Worm (Caenorhabditis elegans) whole organism, early embryonic: ENCODE measurements around the gene Y51B9A.7.

Source experiments
- B0310.2 ChIP-seq: sonication (generic microtip); optimal IDR thresholded peaks from 2 replicates; lab custom pipeline; 2016; ENCODE audit warnings: mild to moderate bottlenecking, missing genetic modification characterization, missing compliant biosample characterization
- F13C5.2 ChIP-seq: sonication (generic microtip); optimal IDR thresholded peaks from 2 replicates; lab custom pipeline; 2017; ENCODE audit warnings: mild to moderate bottlenecking, missing genetic modification characterization, inconsistent platforms, missing compliant biosample characterization
- aly-1 ChIP-seq: sonication (generic microtip); optimal IDR thresholded peaks from 2 replicates; lab custom pipeline; 2016; ENCODE audit warnings: missing genetic modification characterization, missing compliant biosample characterization
- ama-1 ChIP-seq: fragments of 150-350 bp; optimal IDR thresholded peaks from 2 replicates; lab custom pipeline; 2014
- ceh-13 ChIP-seq: fragments of 200-800 bp; sonication (Bioruptor generic); optimal IDR thresholded peaks from 2 replicates; lab custom pipeline; 2018; ENCODE audit warnings: mild to moderate bottlenecking, missing genetic modification characterization, missing compliant biosample characterization
- ceh-36 ChIP-seq: sonication (generic microtip); optimal IDR thresholded peaks from 2 replicates; lab custom pipeline; 2016; ENCODE audit warnings: missing genetic modification characterization, inconsistent platforms, missing compliant biosample characterization
- ets-7 ChIP-seq: sonication (generic microtip); optimal IDR thresholded peaks from 2 replicates; lab custom pipeline; 2016; ENCODE audit warnings: missing genotype, missing genetic modification characterization, missing compliant biosample characterization
- flt-1 ChIP-seq: fragments of 200-800 bp; sonication (Bioruptor generic); IDR thresholded peaks from 2 replicates; pipeline ENCODE4 v1.3.6; 2022; ENCODE audit warnings: missing genetic modification characterization, missing compliant biosample characterization
- hmbx-1 ChIP-seq: sonication (generic microtip); optimal IDR thresholded peaks from 2 replicates; lab custom pipeline; 2016; ENCODE audit warnings: mild to moderate bottlenecking, missing genetic modification characterization, missing compliant biosample characterization
- hmg-4 ChIP-seq: fragments of 200-800 bp; sonication (Bioruptor generic); optimal IDR thresholded peaks from 2 replicates; lab custom pipeline; 2018; ENCODE audit warnings: mild to moderate bottlenecking, missing genetic modification characterization, missing compliant biosample characterization
- hnd-1 ChIP-seq: sonication (generic microtip); optimal IDR thresholded peaks from 2 replicates; lab custom pipeline; 2016; ENCODE audit warnings: missing genetic modification characterization, missing compliant biosample characterization
- pes-1 ChIP-seq: fragments of 200-800 bp; sonication (Bioruptor generic); IDR thresholded peaks from 2 replicates; pipeline ENCODE4 v1.3.6; 2022; ENCODE audit warnings: missing genetic modification reagents, missing genetic modification characterization, missing compliant biosample characterization
- scrt-1 ChIP-seq: fragments of 200-800 bp; sonication (Bioruptor generic); IDR thresholded peaks from 2 replicates; pipeline ENCODE4 v1.3.6; 2022; ENCODE audit warnings: missing genetic modification characterization, missing compliant biosample characterization
- sea-1 ChIP-seq: fragments of 200-800 bp; sonication (Bioruptor generic); conservative IDR thresholded peaks from 2 replicates; pipeline ENCODE4 v1.3.6; 2022; ENCODE audit warnings: missing genetic modification characterization, missing compliant biosample characterization
- tbx-11 ChIP-seq: fragments of 200-800 bp; sonication (Bioruptor generic); IDR thresholded peaks from 2 replicates; pipeline ENCODE4 v1.3.6; 2022; ENCODE audit warnings: missing genetic modification characterization, missing compliant biosample characterization
- tbx-37 ChIP-seq: fragments of 200-800 bp; sonication (Bioruptor generic); conservative IDR thresholded peaks from 2 replicates; pipeline ENCODE4 v1.3.6; 2022; ENCODE audit warnings: missing genetic modification reagents, missing genetic modification characterization, missing compliant biosample characterization
- tra-4 ChIP-seq: sonication (generic microtip); optimal IDR thresholded peaks from 2 replicates; lab custom pipeline; 2017; ENCODE audit warnings: missing genetic modification characterization, missing compliant biosample characterization

Gene Y51B9A.7

DNA sequence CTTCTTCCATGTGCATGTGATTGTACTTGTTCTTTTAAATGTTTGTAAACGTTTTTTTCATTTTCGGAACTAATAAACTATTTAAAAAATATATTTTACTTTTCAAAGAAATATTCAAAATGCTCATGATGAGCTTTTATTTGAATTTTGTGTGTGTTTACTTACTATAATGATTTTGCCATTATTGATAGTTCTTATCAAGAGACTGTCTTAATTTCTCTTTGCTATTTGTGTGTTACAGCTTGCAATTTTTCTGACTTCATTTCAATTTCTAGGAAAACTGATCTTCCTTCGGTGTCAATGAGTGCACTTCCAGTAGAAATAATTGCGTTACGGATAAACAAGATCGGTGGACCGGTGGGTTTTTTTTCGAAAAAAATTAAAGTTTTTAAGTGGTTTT, 25.0 kb upstream of the Y51B9A.7 start, which contains the start of gene C06C3.12:
Gene C06C3.12, plus strand, starts transcription at position 301 of the 400 bp plus-strand sequence.
- no peak for TF ChIP-seq ets-7 (tag; lab: Kevin White, UChicago)
- no peak for TF ChIP-seq B0310.2 (tag; lab: Kevin White, UChicago)
- no peak for TF ChIP-seq tbx-37
- no peak for TF ChIP-seq hmbx-1 (tag; lab: Kevin White, UChicago)
- TF ChIP-seq tra-4 (tag; lab: Kevin White, UChicago), result no peak
- no peak for TF ChIP-seq flt-1 (GFP tag; lab: Robert Waterston, UW)
- TF ChIP-seq ama-1, result no peak
- TF ChIP-seq ceh-36 (tag; lab: Kevin White, UChicago), result no peak
- no peak for TF ChIP-seq pes-1
- TF ChIP-seq tbx-11 (GFP tag; lab: Robert Waterston, UW), result no peak
- TF ChIP-seq aly-1 (tag; lab: Kevin White, UChicago), result no peak
- no peak for TF ChIP-seq sea-1 (GFP tag; lab: Robert Waterston, UW)
- no peak for TF ChIP-seq scrt-1 (GFP tag; lab: Robert Waterston, UW)
- TF ChIP-seq hnd-1 (tag; lab: Kevin White, UChicago), result no peak
- TF ChIP-seq hmg-4, result no peak
- TF ChIP-seq F13C5.2 (tag; lab: Kevin White, UChicago), result no peak
- no peak for TF ChIP-seq ceh-13 (GFP tag; lab: Kevin White, UChicago)

DNA sequence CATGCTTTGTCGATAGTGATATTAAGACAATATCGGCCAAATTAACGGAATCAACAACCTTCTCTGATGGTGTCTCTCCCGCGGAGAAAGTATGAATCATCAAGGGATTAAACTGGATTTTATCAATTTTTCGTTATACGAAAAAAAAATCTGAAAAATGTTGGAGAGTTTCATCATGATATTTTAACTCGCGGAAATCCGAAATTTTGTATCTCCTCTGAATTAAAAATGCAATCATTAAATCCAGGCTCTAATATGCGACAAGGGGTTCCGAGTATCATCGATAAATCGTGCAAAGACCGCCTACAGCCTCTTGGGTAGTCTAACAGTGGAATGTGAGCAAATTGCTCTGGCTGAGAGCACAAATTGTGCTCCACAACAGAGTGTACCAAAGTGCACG, 22.7 kb upstream of the Y51B9A.7 start, which contains the start of gene C06C3.10:
Gene C06C3.10, minus strand, starts transcription at position 101 of the 400 bp plus-strand sequence.
- no peak for TF ChIP-seq B0310.2 (tag; lab: Kevin White, UChicago)
- TF ChIP-seq tbx-11 (GFP tag; lab: Robert Waterston, UW), result no peak
- TF ChIP-seq flt-1 (GFP tag; lab: Robert Waterston, UW), result no peak
- TF ChIP-seq tra-4 (tag; lab: Kevin White, UChicago), result no peak
- no peak for TF ChIP-seq ceh-36 (tag; lab: Kevin White, UChicago)
- TF ChIP-seq hmbx-1 (tag; lab: Kevin White, UChicago), result no peak
- TF ChIP-seq ama-1, result no peak
- TF ChIP-seq ceh-13 (GFP tag; lab: Kevin White, UChicago), result no peak
- TF ChIP-seq scrt-1 (GFP tag; lab: Robert Waterston, UW), result no peak

DNA sequence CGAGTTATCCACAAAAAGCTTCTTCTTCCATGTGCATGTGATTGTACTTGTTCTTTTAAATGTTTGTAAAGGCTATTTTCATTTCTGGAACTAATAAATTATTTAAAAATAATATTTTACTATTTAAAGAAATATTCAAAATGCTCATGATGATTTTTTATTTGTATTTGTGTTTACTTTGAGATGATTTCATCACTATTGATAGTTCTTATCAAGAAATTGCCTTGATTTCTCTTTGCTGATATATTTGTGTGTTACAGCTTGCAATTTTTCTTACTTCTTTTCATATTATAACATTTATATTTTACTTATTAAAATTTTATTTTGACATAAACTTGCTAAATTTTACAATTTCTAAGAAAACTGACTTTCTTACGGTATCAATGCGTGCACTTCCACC, 21.7 kb upstream of the Y51B9A.7 start:
- TF ChIP-seq pes-1 (no peak), tbx-11 (GFP tag; lab: Robert Waterston, UW) (no peak), flt-1 (GFP tag; lab: Robert Waterston, UW) (no peak), hmbx-1 (tag; lab: Kevin White, UChicago) (no peak), hnd-1 (tag; lab: Kevin White, UChicago) (no peak), B0310.2 (tag; lab: Kevin White, UChicago) (no peak), F13C5.2 (tag; lab: Kevin White, UChicago) (no peak), hmg-4 (no peak), ama-1 (no peak), aly-1 (tag; lab: Kevin White, UChicago) (no peak), ceh-13 (GFP tag; lab: Kevin White, UChicago) (no peak), ceh-36 (tag; lab: Kevin White, UChicago) (no peak), ets-7 (tag; lab: Kevin White, UChicago) (no peak), scrt-1 (GFP tag; lab: Robert Waterston, UW) (no peak), tbx-37 (no peak)

DNA sequence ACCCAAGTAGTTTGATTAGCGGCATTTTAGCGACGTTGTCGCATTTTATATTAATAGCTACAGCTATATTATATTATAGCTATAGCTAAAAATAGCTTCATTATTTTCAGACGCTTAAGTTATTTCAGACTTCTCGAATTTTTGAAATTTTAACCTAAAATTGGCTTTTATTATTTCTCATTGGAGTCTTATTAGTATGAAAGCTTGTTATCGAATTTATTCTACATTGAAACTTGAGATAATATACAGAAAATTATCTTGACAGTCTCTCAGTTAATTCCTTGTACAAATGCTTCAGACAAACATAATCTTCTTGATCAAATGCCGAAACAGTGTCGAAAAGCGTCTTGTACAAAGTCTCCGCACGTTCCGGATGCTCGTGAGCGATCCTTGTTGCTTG, 20.1 kb upstream of the Y51B9A.7 start, which contains the start of gene srh-48:
Gene srh-48, plus strand, starts transcription at position 301 of the 400 bp plus-strand sequence.
- TF ChIP-seq ceh-36 (tag; lab: Kevin White, UChicago) (no peak), tbx-37 (no peak), hmbx-1 (tag; lab: Kevin White, UChicago) (no peak), flt-1 (GFP tag; lab: Robert Waterston, UW) (no peak), ama-1 (no peak), tbx-11 (GFP tag; lab: Robert Waterston, UW) (no peak), pes-1 (no peak), aly-1 (tag; lab: Kevin White, UChicago) (no peak), hnd-1 (tag; lab: Kevin White, UChicago) (no peak), tra-4 (tag; lab: Kevin White, UChicago) (no peak), ets-7 (tag; lab: Kevin White, UChicago) (no peak), B0310.2 (tag; lab: Kevin White, UChicago) (no peak)

DNA sequence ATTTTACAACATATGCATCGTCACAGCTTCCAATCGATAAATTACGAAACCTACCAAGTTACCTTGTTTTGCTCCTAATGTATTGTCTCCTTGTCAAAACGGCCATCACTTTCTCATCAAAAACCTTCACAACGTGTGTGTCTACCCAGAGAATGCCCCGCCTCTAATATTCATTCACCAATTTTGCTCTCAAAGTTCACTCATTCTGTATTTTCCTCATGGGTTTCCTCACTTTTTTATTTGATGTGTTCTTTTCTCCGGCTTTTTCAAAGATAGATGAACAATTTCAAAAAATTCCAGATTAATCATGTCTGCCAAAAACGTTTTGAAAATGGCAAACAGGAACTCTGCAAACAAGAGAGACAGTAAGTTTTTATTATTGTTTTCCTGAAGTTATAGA, 14.6 kb upstream of the Y51B9A.7 start, which contains the start of gene C06C3.7:
Gene C06C3.7, plus strand, starts transcription at position 301 of the 400 bp plus-strand sequence.
- TF ChIP-seq hnd-1 (tag; lab: Kevin White, UChicago) (no peak), B0310.2 (tag; lab: Kevin White, UChicago) (no peak), flt-1 (GFP tag; lab: Robert Waterston, UW) (no peak), sea-1 (GFP tag; lab: Robert Waterston, UW) (no peak), F13C5.2 (tag; lab: Kevin White, UChicago) (no peak), hmg-4 (no peak), tbx-37 (no peak), hmbx-1 (tag; lab: Kevin White, UChicago) (no peak)

DNA sequence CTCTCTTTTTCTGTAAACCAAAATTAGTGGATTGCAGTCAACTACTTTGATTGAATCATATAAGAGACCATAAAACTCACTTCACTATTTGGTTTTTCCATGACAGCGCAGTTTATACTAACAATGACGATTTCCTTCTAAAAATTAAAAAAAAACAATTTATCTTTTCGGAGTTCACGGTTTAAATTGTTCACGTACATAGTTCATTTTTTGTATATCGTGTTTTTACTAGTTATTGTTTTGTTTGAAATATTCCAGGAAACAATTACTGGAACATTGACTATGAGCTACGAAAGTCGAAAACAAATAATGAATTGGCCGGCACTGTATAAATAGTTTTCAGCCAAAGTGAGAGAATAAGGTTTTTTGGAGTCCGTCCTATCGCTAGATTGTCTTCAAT, 7.1 kb upstream of the Y51B9A.7 start, which contains the start of gene lido-17:
Gene lido-17, minus strand, starts transcription at position 101 of the 400 bp plus-strand sequence.
- no peak for TF ChIP-seq sea-1 (GFP tag; lab: Robert Waterston, UW)
- TF ChIP-seq tra-4 (tag; lab: Kevin White, UChicago), result no peak
- TF ChIP-seq ama-1, result no peak
- no peak for TF ChIP-seq hnd-1 (tag; lab: Kevin White, UChicago)
- no peak for TF ChIP-seq tbx-11 (GFP tag; lab: Robert Waterston, UW)
- TF ChIP-seq aly-1 (tag; lab: Kevin White, UChicago), result no peak
- TF ChIP-seq F13C5.2 (tag; lab: Kevin White, UChicago), result no peak
- no peak for TF ChIP-seq ceh-36 (tag; lab: Kevin White, UChicago)
- no peak for TF ChIP-seq pes-1
- no peak for TF ChIP-seq B0310.2 (tag; lab: Kevin White, UChicago)
- TF ChIP-seq hmg-4, result no peak
- TF ChIP-seq tbx-37, result no peak
- TF ChIP-seq hmbx-1 (tag; lab: Kevin White, UChicago), result no peak
- TF ChIP-seq scrt-1 (GFP tag; lab: Robert Waterston, UW), result no peak
- TF ChIP-seq ceh-13 (GFP tag; lab: Kevin White, UChicago), result no peak
- TF ChIP-seq ets-7 (tag; lab: Kevin White, UChicago), result no peak
- no peak for TF ChIP-seq flt-1 (GFP tag; lab: Robert Waterston, UW)

DNA sequence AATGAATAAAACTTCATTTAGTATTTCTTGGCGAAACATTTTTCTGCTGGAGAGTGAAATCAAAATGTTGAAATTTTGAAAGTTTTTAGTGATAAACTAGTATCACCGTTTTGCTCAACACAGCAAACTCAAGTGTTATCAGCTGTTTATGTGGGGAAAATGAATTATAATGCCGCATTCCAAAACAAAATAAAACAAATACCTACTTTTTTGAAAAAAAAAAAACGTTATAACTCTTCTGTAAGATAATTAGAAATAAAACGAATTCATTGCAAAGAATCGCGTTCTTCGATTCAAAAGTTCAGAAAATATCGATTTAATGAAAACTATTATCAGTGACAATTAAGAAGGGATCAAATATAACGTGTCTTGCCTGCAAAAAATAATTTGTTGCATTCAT, 2.4 kb upstream of the Y51B9A.7 start, which contains the start of gene Y51B9A.9:
Gene Y51B9A.9, minus strand, starts transcription at position 101 of the 400 bp plus-strand sequence.
- TF ChIP-seq scrt-1 (GFP tag; lab: Robert Waterston, UW), result no peak
- TF ChIP-seq hnd-1 (tag; lab: Kevin White, UChicago), result no peak
- no peak for TF ChIP-seq F13C5.2 (tag; lab: Kevin White, UChicago)
- TF ChIP-seq ceh-13 (GFP tag; lab: Kevin White, UChicago), result no peak
- TF ChIP-seq ceh-36 (tag; lab: Kevin White, UChicago), result no peak
- TF ChIP-seq flt-1 (GFP tag; lab: Robert Waterston, UW), result no peak
- TF ChIP-seq tbx-37, result no peak
